Worm (Caenorhabditis elegans) whole organism, late embryonic: ENCODE results near the gene bre-1.
A peak's percentile ranks its signal among the peaks of the same experiment; 100 is the strongest.

Experiments used
- F13H6.1 ChIP-seq: sonication (generic microtip); optimal IDR thresholded peaks from 2 replicates; lab custom pipeline; 2016; ENCODE audit warnings: missing genetic modification characterization, missing compliant biosample characterization
- K02D7.2 ChIP-seq: sonication (generic microtip); optimal IDR thresholded peaks from 2 replicates; lab custom pipeline; 2017; ENCODE audit warnings: mild to moderate bottlenecking, missing genetic modification characterization, missing compliant biosample characterization
- ceh-18 ChIP-seq: sonication (generic microtip); optimal IDR thresholded peaks from 2 replicates; lab custom pipeline; 2016; ENCODE audit warnings: missing genetic modification characterization, missing compliant biosample characterization
- ceh-2 ChIP-seq: sonication (generic microtip); optimal IDR thresholded peaks from 2 replicates; lab custom pipeline; 2016; ENCODE audit warnings: missing genotype, missing genetic modification characterization, missing compliant biosample characterization
- ceh-24 ChIP-seq: sonication (generic microtip); optimal IDR thresholded peaks from 2 replicates; lab custom pipeline; 2016; ENCODE audit warnings: mild to moderate bottlenecking, missing genetic modification characterization, missing compliant biosample characterization
- ceh-34 ChIP-seq: sonication (generic microtip); optimal IDR thresholded peaks from 2 replicates; lab custom pipeline; 2016; ENCODE audit warnings: mild to moderate bottlenecking, missing genetic modification characterization, missing compliant biosample characterization
- ceh-48 ChIP-seq: sonication (generic microtip); optimal IDR thresholded peaks from 2 replicates; lab custom pipeline; 2016; ENCODE audit warnings: missing genetic modification characterization, inconsistent platforms, missing compliant biosample characterization
- ceh-6 ChIP-seq: fragments of 200-800 bp; sonication (Bioruptor generic); optimal IDR thresholded peaks from 2 replicates; lab custom pipeline; 2018; ENCODE audit warnings: mild to moderate bottlenecking, missing genetic modification characterization, missing compliant biosample characterization
- ceh-9 ChIP-seq: sonication (generic microtip); optimal IDR thresholded peaks from 2 replicates; lab custom pipeline; 2016; ENCODE audit warnings: mild to moderate bottlenecking, missing genetic modification characterization, inconsistent platforms, missing compliant biosample characterization
- che-1 ChIP-seq: sonication (generic microtip); optimal IDR thresholded peaks from 2 replicates; lab custom pipeline; 2016; ENCODE audit warnings: mild to moderate bottlenecking, missing genetic modification characterization, missing compliant biosample characterization
- elt-2 ChIP-seq: sonication (generic microtip); optimal IDR thresholded peaks from 2 replicates; lab custom pipeline; 2016; ENCODE audit warnings: missing genetic modification reagents, missing genetic modification characterization, missing compliant biosample characterization
- elt-4 ChIP-seq: sonication (generic microtip); optimal IDR thresholded peaks from 2 replicates; lab custom pipeline; 2016; ENCODE audit warnings: missing genetic modification characterization, missing compliant biosample characterization
- fkh-6 ChIP-seq: sonication (generic microtip); optimal IDR thresholded peaks from 2 replicates; lab custom pipeline; 2016; ENCODE audit warnings: missing genetic modification characterization, missing compliant biosample characterization
- hlh-15 ChIP-seq: sonication (generic microtip); optimal IDR thresholded peaks from 2 replicates; lab custom pipeline; 2016; ENCODE audit warnings: missing genetic modification characterization, missing compliant biosample characterization
- hlh-30 ChIP-seq: sonication (generic microtip); optimal IDR thresholded peaks from 2 replicates; lab custom pipeline; 2017; ENCODE audit warnings: antibody characterized with exemption, missing genetic modification characterization, missing compliant biosample characterization; ENCODE audit not compliant: insufficient read depth
- hlh-6 ChIP-seq: sonication (generic microtip); optimal IDR thresholded peaks from 2 replicates; lab custom pipeline; 2016; ENCODE audit warnings: missing genotype, missing genetic modification characterization, missing compliant biosample characterization
- lin-11 ChIP-seq: fragments of 200-800 bp; sonication (Bioruptor generic); optimal IDR thresholded peaks from 2 replicates; lab custom pipeline; 2018; ENCODE audit warnings: mild to moderate bottlenecking, missing genetic modification characterization, missing compliant biosample characterization
- mec-3 ChIP-seq: sonication (generic microtip); optimal IDR thresholded peaks from 2 replicates; lab custom pipeline; 2016; ENCODE audit warnings: borderline replicate concordance, missing genetic modification characterization, missing compliant biosample characterization
- nfya-1 ChIP-seq: sonication (generic microtip); optimal IDR thresholded peaks from 2 replicates; lab custom pipeline; 2017; ENCODE audit warnings: missing genetic modification characterization, mild to moderate bottlenecking, missing compliant biosample characterization, antibody characterized with exemption, moderate library complexity
- nhr-232 ChIP-seq: sonication (generic microtip); optimal IDR thresholded peaks from 2 replicates; lab custom pipeline; 2016; ENCODE audit warnings: missing genetic modification characterization, missing compliant biosample characterization
- pag-3 ChIP-seq: sonication (generic microtip); optimal IDR thresholded peaks from 2 replicates; lab custom pipeline; 2016; ENCODE audit warnings: missing compliant biosample characterization, missing genetic modification characterization, borderline replicate concordance
- pha-2 ChIP-seq: sonication (generic microtip); optimal IDR thresholded peaks from 2 replicates; lab custom pipeline; 2017; ENCODE audit warnings: mild to moderate bottlenecking, missing genetic modification characterization, missing compliant biosample characterization
- pha-4 ChIP-seq: fragments of 150-350 bp; optimal IDR thresholded peaks from 2 replicates; lab custom pipeline; 2018; ENCODE audit warnings: missing biosample characterization, missing genetic modification reagents, missing genetic modification characterization
- pqm-1 ChIP-seq: sonication (generic microtip); optimal IDR thresholded peaks from 2 replicates; lab custom pipeline; 2016; ENCODE audit warnings: missing genetic modification characterization, missing compliant biosample characterization
- rnt-1 ChIP-seq: sonication (generic microtip); optimal IDR thresholded peaks from 2 replicates; lab custom pipeline; 2016; ENCODE audit warnings: missing genetic modification characterization, missing compliant biosample characterization
- sox-4 ChIP-seq: sonication (generic microtip); optimal IDR thresholded peaks from 2 replicates; lab custom pipeline; 2017; ENCODE audit warnings: mild to moderate bottlenecking, missing genetic modification characterization, inconsistent platforms, missing compliant biosample characterization
- tbx-2 ChIP-seq: sonication (generic microtip); optimal IDR thresholded peaks from 2 replicates; lab custom pipeline; 2016; ENCODE audit warnings: missing genetic modification characterization, missing compliant biosample characterization
- ttx-3 ChIP-seq: sonication (generic microtip); optimal IDR thresholded peaks from 2 replicates; lab custom pipeline; 2016; ENCODE audit warnings: missing genetic modification reagents, missing genetic modification characterization, missing compliant biosample characterization
- unc-42 ChIP-seq: sonication (generic microtip); optimal IDR thresholded peaks from 2 replicates; lab custom pipeline; 2016; ENCODE audit warnings: missing genotype, missing genetic modification characterization, missing compliant biosample characterization
- unc-55 ChIP-seq: sonication (generic microtip); optimal IDR thresholded peaks from 2 replicates; lab custom pipeline; 2017; ENCODE audit warnings: missing biosample characterization, missing genetic modification reagents, missing genetic modification characterization
- unc-86 ChIP-seq: sonication (generic microtip); optimal IDR thresholded peaks from 2 replicates; lab custom pipeline; 2016; ENCODE audit warnings: missing genetic modification characterization, missing compliant biosample characterization
- zip-5 ChIP-seq: sonication (generic microtip); optimal IDR thresholded peaks from 2 replicates; lab custom pipeline; 2016; ENCODE audit warnings: missing genetic modification characterization, missing compliant biosample characterization

bre-1 gene

ce11 chrIV:8986761-8987316 lies at the start of gene bre-1:
Gene bre-1, plus strand, starts transcription at chrIV:8987266.
- TF ChIP-seq pqm-1 (tag; lab: Kevin White, UChicago) (no peak), F13H6.1 (tag; lab: Kevin White, UChicago) (no peak), elt-2 (tag; lab: Kevin White, UChicago) (peak; percentile 81), nfya-1 (tag; lab: Kevin White, UChicago) (peak; percentile 19), ceh-18 (tag; lab: Kevin White, UChicago) (no peak), lin-11 (no peak), ceh-48 (peak; percentile 81), tbx-2 (tag; lab: Kevin White, UChicago) (no peak), K02D7.2 (tag; lab: Kevin White, UChicago) (no peak), pag-3 (no peak), ceh-34 (tag; lab: Kevin White, UChicago) (no peak), che-1 (no peak), ceh-2 (tag; lab: Kevin White, UChicago) (no peak), pha-2 (tag; lab: Kevin White, UChicago) (no peak)

- TF ChIP-seq ceh-24 (no peak), unc-42 (peak; percentile 48)
Observed at ce11 chrIV:8943430-8943829, 43.6 kb upstream of the bre-1 start.

ce11 chrIV:8947146-8947545 lies 39.9 kb upstream of the bre-1 start:
- TF ChIP-seq elt-4 (tag; lab: Kevin White, UChicago) (no peak), rnt-1 (peak; percentile 2), nhr-232 (tag; lab: Kevin White, UChicago) (no peak), ceh-6 (GFP tag; lab: Kevin White, UChicago) (no peak), pha-2 (tag; lab: Kevin White, UChicago) (no peak), hlh-15 (tag; lab: Kevin White, UChicago) (no peak), elt-2 (tag; lab: Kevin White, UChicago) (no peak), ceh-18 (tag; lab: Kevin White, UChicago) (peak; percentile 56), zip-5 (tag; lab: Kevin White, UChicago) (no peak), ceh-9 (tag; lab: Kevin White, UChicago) (no peak), hlh-30 (peak; percentile 74), fkh-6 (tag; lab: Kevin White, UChicago) (no peak), unc-55 (GFP tag; lab: Kevin White, UChicago) (peak; percentile 88), unc-86 (tag; lab: Kevin White, UChicago) (no peak)

ce11 chrIV:8949078-8950039 lies 37.7 kb upstream of the bre-1 start:
- TF ChIP-seq mec-3 (no peak), hlh-30 (peak; percentile 65)

DNA sequence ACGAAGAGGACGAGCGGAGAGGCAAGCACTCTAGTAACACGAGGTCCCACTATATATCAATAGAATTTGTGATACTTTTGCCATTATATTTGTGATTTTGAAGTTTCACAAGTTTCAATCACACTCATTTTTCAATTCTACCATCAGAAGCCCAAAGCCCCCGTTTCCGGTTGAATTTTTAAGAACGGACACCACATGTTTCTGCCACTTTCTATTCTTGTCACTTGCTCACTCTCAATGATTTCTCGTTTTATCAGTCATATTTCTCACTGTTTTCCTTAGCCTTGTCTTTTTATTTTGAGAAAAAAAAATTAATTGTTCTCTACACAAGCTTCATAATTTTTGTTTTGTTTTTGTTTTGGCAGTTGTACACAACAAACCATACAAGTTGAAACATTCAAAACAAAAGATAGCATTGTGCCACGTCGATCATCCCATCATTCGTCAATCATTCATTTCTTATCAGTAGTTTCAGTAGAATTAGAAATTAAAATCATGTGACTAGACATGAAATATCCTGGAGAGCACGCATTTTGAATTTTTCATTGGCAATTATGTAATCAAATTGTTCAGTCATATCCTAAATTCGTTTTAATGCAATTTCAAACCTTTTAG lies 35.0 kb upstream of the bre-1 start:
- no peak for TF ChIP-seq sox-4 (tag; lab: Kevin White, UChicago)
- TF ChIP-seq hlh-6 (tag; lab: Kevin White, UChicago) = no peak
- no peak for TF ChIP-seq ceh-9 (tag; lab: Kevin White, UChicago)
- TF ChIP-seq ceh-34 (tag; lab: Kevin White, UChicago) = no peak
- no peak for TF ChIP-seq pha-4
- TF ChIP-seq ttx-3 (tag; lab: Kevin White, UChicago) = no peak
- TF ChIP-seq mec-3 = no peak
- TF ChIP-seq, all 69 proteins: peak for 0
